Fruit fly (Drosophila melanogaster): ENCODE results near the gene dpr2.

dpr2 gene

dm6 chr2L:10989162-10989561 lies 25.2 kb upstream of the dpr2 start, which contains the start of gene TTLL4A (continued):
- no peak for TF ChIP-seq rgr (GFP tag; optimal IDR thresholded peaks at IDR 0.05)
- no peak for TF ChIP-seq GATAd (GFP tag; optimal IDR thresholded peaks at IDR 0.05)
- no peak for TF ChIP-seq CG32264 (GFP tag; optimal IDR thresholded peaks at IDR 0.05)
- no peak for TF ChIP-seq Sp1 (GFP tag; optimal IDR thresholded peaks at IDR 0.05)
- TF ChIP-seq dl (GFP tag; optimal IDR thresholded peaks at IDR 0.05; ENCODE audit: insufficient read depth in 1 of 2, partially characterized antibody in 2 of 2) = no peak

- no peak for TF ChIP-seq rgr (GFP tag; optimal IDR thresholded peaks at IDR 0.05)
- no peak for TF ChIP-seq Mio (GFP tag; optimal IDR thresholded peaks at IDR 0.05)
- TF ChIP-seq HLH106 (tag; optimal IDR thresholded peaks at IDR 0.05) = no peak
- TF ChIP-seq OdsH (GFP tag; optimal IDR thresholded peaks at IDR 0.05) = no peak
- no peak for TF ChIP-seq pan (optimal IDR thresholded peaks at IDR 0.05)
- no peak for TF ChIP-seq foxo (GFP tag; optimal IDR thresholded peaks at IDR 0.05)
- no peak for TF ChIP-seq Myc (optimal IDR thresholded peaks at IDR 0.05)
- no peak for TF ChIP-seq Abd-B (GFP tag; optimal IDR thresholded peaks at IDR 0.05)
- TF ChIP-seq sv (GFP tag; optimal IDR thresholded peaks at IDR 0.05) = no peak
- TF ChIP-seq sage (GFP tag; optimal IDR thresholded peaks at IDR 0.05) = no peak
- no peak for TF ChIP-seq jim (GFP tag; optimal IDR thresholded peaks at IDR 0.05)
- TF ChIP-seq Hnf4 (GFP tag; optimal IDR thresholded peaks at IDR 0.05) = no peak
- TF ChIP-seq lola (GFP tag; optimal IDR thresholded peaks at IDR 0.05) = no peak
- no peak for TF ChIP-seq N (GFP tag; optimal IDR thresholded peaks at IDR 0.05)
- no peak for TF ChIP-seq dsf (GFP tag; optimal IDR thresholded peaks at IDR 0.05; ENCODE audit: borderline replicate concordance)
- no peak for TF ChIP-seq Dif (GFP tag; optimal IDR thresholded peaks at IDR 0.05; ENCODE audit: partially characterized antibody)
- no peak for TF ChIP-seq Vsx2 (GFP tag; optimal IDR thresholded peaks at IDR 0.05; ENCODE audit: partially characterized antibody)
- TF ChIP-seq Sp1 (GFP tag; optimal IDR thresholded peaks at IDR 0.05) = no peak
- no peak for TF ChIP-seq GATAd (GFP tag; optimal IDR thresholded peaks at IDR 0.05)
- no peak for TF ChIP-seq ey (GFP tag; optimal IDR thresholded peaks at IDR 0.05)
These were observed 24.1 kb upstream of the dpr2 start for dm6 chr2L:10988026-10988425.

- no peak for TF ChIP-seq sage (GFP tag; optimal IDR thresholded peaks at IDR 0.05)
- TF ChIP-seq woc (GFP tag; optimal IDR thresholded peaks at IDR 0.05) = peak; percentile 28
- no peak for TF ChIP-seq Hr83 (GFP tag; optimal IDR thresholded peaks at IDR 0.05; ENCODE audit: poor library complexity, severe bottlenecking)
- TF ChIP-seq brk (GFP tag; optimal IDR thresholded peaks at IDR 0.05) = peak; percentile 67
- no peak for TF ChIP-seq usp (GFP tag; optimal IDR thresholded peaks at IDR 0.05)
- peak; percentile 50 for TF ChIP-seq OdsH (GFP tag; optimal IDR thresholded peaks at IDR 0.05)
- TF ChIP-seq sv (GFP tag; optimal IDR thresholded peaks at IDR 0.05) = peak; percentile 50
- peak; percentile 61 for TF ChIP-seq Dif (GFP tag; optimal IDR thresholded peaks at IDR 0.05; ENCODE audit: partially characterized antibody)
- TF ChIP-seq Rel (GFP tag; optimal IDR thresholded peaks at IDR 0.05) = no peak
- peak; percentile 47 for TF ChIP-seq Rel (tag; optimal IDR thresholded peaks at IDR 0.05)
- peak; percentile 57 for TF ChIP-seq tai (GFP tag; optimal IDR thresholded peaks at IDR 0.05)
- peak; percentile 49 for TF ChIP-seq psq (GFP tag; optimal IDR thresholded peaks at IDR 0.05)
- TF ChIP-seq Vsx2 (GFP tag; optimal IDR thresholded peaks at IDR 0.05; ENCODE audit: partially characterized antibody) = peak; percentile 93
- TF ChIP-seq ey (GFP tag; optimal IDR thresholded peaks at IDR 0.05) = peak; percentile 44
These were observed 23.5 kb upstream of the dpr2 start, which contains the start of the genes piwi and CG12253 for dm6 chr2L:10987370-10987853. piwi (minus strand) TSS chr2L:10987420. CG12253 (plus strand) TSS chr2L:10987806.

- TF ChIP-seq Myc (optimal IDR thresholded peaks at IDR 0.05) (peak; percentile 29), br (GFP tag; optimal IDR thresholded peaks at IDR 0.05) (no peak), dmrt93B (GFP tag; optimal IDR thresholded peaks at IDR 0.05) (no peak), foxo (GFP tag; optimal IDR thresholded peaks at IDR 0.05) (peak in 1 of 2 experiments; percentile 15)
These were observed 22.2 kb upstream of the dpr2 start for dm6 chr2L:10986138-10986537.

- TF ChIP-seq Hr78 (GFP tag; optimal IDR thresholded peaks at IDR 0.05) = no peak
- TF ChIP-seq Mio (GFP tag; optimal IDR thresholded peaks at IDR 0.05) = no peak
- TF ChIP-seq rgr (GFP tag; optimal IDR thresholded peaks at IDR 0.05) = no peak
- no peak for TF ChIP-seq Abd-B (GFP tag; optimal IDR thresholded peaks at IDR 0.05)
- no peak for TF ChIP-seq pan (optimal IDR thresholded peaks at IDR 0.05)
- TF ChIP-seq Dif (GFP tag; optimal IDR thresholded peaks at IDR 0.05; ENCODE audit: partially characterized antibody) = no peak
- TF ChIP-seq Jra (GFP tag; optimal IDR thresholded peaks at IDR 0.05) = no peak
- no peak for TF ChIP-seq brk (GFP tag; optimal IDR thresholded peaks at IDR 0.05)
- no peak for TF ChIP-seq HLH106 (tag; optimal IDR thresholded peaks at IDR 0.05)
- TF ChIP-seq Vsx2 (GFP tag; optimal IDR thresholded peaks at IDR 0.05; ENCODE audit: partially characterized antibody) = no peak
- no peak for TF ChIP-seq CG9705 (GFP tag; optimal IDR thresholded peaks at IDR 0.05)
- no peak for TF ChIP-seq dl (GFP tag; optimal IDR thresholded peaks at IDR 0.05; ENCODE audit: insufficient read depth in 1 of 2, partially characterized antibody in 2 of 2)
- TF ChIP-seq foxo (GFP tag; optimal IDR thresholded peaks at IDR 0.05) = no peak
- no peak for TF ChIP-seq h (GFP tag; optimal IDR thresholded peaks at IDR 0.05)
- TF ChIP-seq psq (GFP tag; optimal IDR thresholded peaks at IDR 0.05) = no peak
- no peak for TF ChIP-seq woc (GFP tag; optimal IDR thresholded peaks at IDR 0.05)
These were observed 13.1 kb upstream of the dpr2 start for dm6 chr2L:10976864-10977586.
